Fruit fly (Drosophila melanogaster) whole organism, embryonic: ENCODE measurements around the gene xmas.
A peak's percentile ranks its signal among the peaks of the same experiment; 100 is the strongest.

ENCODE experiments used
- Ada2b ChIP-seq: fragments of 200-800 bp; sonication (Bioruptor generic); IDR thresholded peaks from 2 replicates; pipeline ENCODE4 v1.3.6; 2022; ENCODE audit warnings: missing biosample characterization, missing genetic modification characterization
- CG10209 ChIP-seq: fragments of 200-800 bp; sonication (Bioruptor generic); optimal IDR thresholded peaks from 3 replicates; lab custom pipeline; 2017; ENCODE audit warnings: missing biosample characterization, mild to moderate bottlenecking, missing genetic modification characterization, missing genetic modification reagents
- CG10565 ChIP-seq: fragments of 200-800 bp; sonication (Bioruptor generic); optimal IDR thresholded peaks from 3 replicates; lab custom pipeline; 2016; ENCODE audit warnings: missing biosample characterization, mild to moderate bottlenecking, missing genetic modification characterization
- CG10979 ChIP-seq: fragments of 200-800 bp; sonication (Bioruptor generic); optimal IDR thresholded peaks from 2 replicates; lab custom pipeline; 2018; ENCODE audit warnings: missing biosample characterization, mild to moderate bottlenecking, missing genetic modification characterization, moderate library complexity
- CG13123 ChIP-seq: fragments of 200-800 bp; sonication (Bioruptor generic); optimal IDR thresholded peaks from 2 replicates; lab custom pipeline; 2016; ENCODE audit warnings: missing biosample characterization, missing genetic modification characterization
- CG13296 ChIP-seq: fragments of 200-800 bp; sonication (Bioruptor generic); optimal IDR thresholded peaks from 3 replicates; lab custom pipeline; 2018; ENCODE audit warnings: missing biosample characterization, mild to moderate bottlenecking, missing genetic modification characterization
- CG1647 ChIP-seq: fragments of 200-800 bp; sonication (Bioruptor generic); optimal IDR thresholded peaks from 3 replicates; lab custom pipeline; 2016; ENCODE audit warnings: missing biosample characterization, missing genetic modification characterization
- CG16863 ChIP-seq: fragments of 200-800 bp; sonication (Bioruptor generic); optimal IDR thresholded peaks from 3 replicates; lab custom pipeline; 2016; ENCODE audit warnings: missing biosample characterization, missing genetic modification characterization
- CG18764 ChIP-seq: fragments of 200-800 bp; sonication (Bioruptor generic); optimal IDR thresholded peaks from 3 replicates; lab custom pipeline; 2016; ENCODE audit warnings: missing biosample characterization, missing genetic modification characterization
- CG2199 ChIP-seq: fragments of 200-800 bp; sonication (Bioruptor generic); IDR thresholded peaks from 3 replicates; pipeline ENCODE4 v1.3.6; 2022; ENCODE audit warnings: missing biosample characterization, missing genetic modification characterization
- CG2712 ChIP-seq: fragments of 200-800 bp; optimal IDR thresholded peaks from 3 replicates; lab custom pipeline; 2019; ENCODE audit warnings: missing biosample characterization, mild to moderate bottlenecking, missing genetic modification characterization, moderate library complexity
- CG33557 ChIP-seq: fragments of 200-800 bp; sonication (Bioruptor generic); optimal IDR thresholded peaks from 2 replicates; lab custom pipeline; 2019; ENCODE audit warnings: missing biosample characterization, mild to moderate bottlenecking, missing genetic modification characterization, moderate library complexity
- CG3995 ChIP-seq: fragments of 200-800 bp; sonication (Bioruptor generic); optimal IDR thresholded peaks from 3 replicates; lab custom pipeline; 2016; ENCODE audit warnings: missing biosample characterization, missing genetic modification characterization
- CG42726 ChIP-seq: fragments of 200-800 bp; sonication (Bioruptor generic); IDR thresholded peaks from 2 replicates; pipeline ENCODE4 v1.3.6; 2022; ENCODE audit warnings: missing biosample characterization, missing genetic modification characterization; ENCODE audit not compliant: partially characterized antibody
- CG4360 ChIP-seq: fragments of 200-800 bp; sonication (Bioruptor generic); IDR thresholded peaks from 2 replicates; pipeline ENCODE4 v1.3.6; 2022; ENCODE audit warnings: missing biosample characterization, missing genetic modification characterization
- CG4707 ChIP-seq: fragments of 200-800 bp; sonication (Bioruptor generic); optimal IDR thresholded peaks from 2 replicates; lab custom pipeline; 2018; ENCODE audit warnings: missing biosample characterization, mild to moderate bottlenecking, missing genetic modification characterization, moderate library complexity
- CG5180 ChIP-seq: fragments of 200-800 bp; sonication (Bioruptor generic); optimal IDR thresholded peaks from 3 replicates; lab custom pipeline; 2017; ENCODE audit warnings: missing biosample characterization, missing genetic modification characterization, mild to moderate bottlenecking, moderate library complexity, missing genetic modification reagents
- CG6175 ChIP-seq: fragments of 200-800 bp; sonication (Bioruptor generic); IDR thresholded peaks from 3 replicates; pipeline ENCODE4 v1.3.6; 2022; ENCODE audit warnings: missing biosample characterization, missing genetic modification characterization
- CG6254 ChIP-seq: fragments of 200-800 bp; sonication (Bioruptor generic); optimal IDR thresholded peaks from 3 replicates; lab custom pipeline; 2017; ENCODE audit warnings: mild to moderate bottlenecking, missing biosample characterization, missing genetic modification reagents, missing genetic modification characterization
- CG6272 ChIP-seq: fragments of 200-800 bp; sonication (Bioruptor generic); IDR thresholded peaks from 2 replicates; pipeline ENCODE4 v1.3.6; 2022; ENCODE audit warnings: missing biosample characterization, missing genetic modification characterization
- CG6683 ChIP-seq: fragments of 200-800 bp; sonication (Bioruptor generic); optimal IDR thresholded peaks from 2 replicates; lab custom pipeline; 2017; ENCODE audit warnings: missing biosample characterization, mild to moderate bottlenecking, missing genetic modification characterization, missing genetic modification reagents
- CG7839 ChIP-seq: fragments of 200-800 bp; sonication (Bioruptor generic); optimal IDR thresholded peaks from 3 replicates; lab custom pipeline; 2018; ENCODE audit warnings: missing biosample characterization, mild to moderate bottlenecking, missing genetic modification characterization, moderate library complexity
- CG8281 ChIP-seq: fragments of 200-800 bp; sonication (Bioruptor generic); optimal IDR thresholded peaks from 2 replicates; lab custom pipeline; 2018; ENCODE audit warnings: missing biosample characterization, mild to moderate bottlenecking, missing genetic modification characterization, moderate library complexity
- HLH54F ChIP-seq: fragments of 200-800 bp; sonication (Bioruptor generic); optimal IDR thresholded peaks from 3 replicates; lab custom pipeline; 2016; ENCODE audit warnings: missing biosample characterization, missing genetic modification characterization
- Hand ChIP-seq: fragments of 200-800 bp; sonication (Bioruptor generic); optimal IDR thresholded peaks from 2 replicates; lab custom pipeline; 2017; ENCODE audit warnings: mild to moderate bottlenecking, missing biosample characterization, missing genetic modification reagents, missing genetic modification characterization
- NK7.1 ChIP-seq: fragments of 200-800 bp; sonication (Bioruptor generic); optimal IDR thresholded peaks from 3 replicates; lab custom pipeline; 2016; ENCODE audit warnings: missing biosample characterization, missing genetic modification characterization
- Nf-YC ChIP-seq: fragments of 200-800 bp; optimal IDR thresholded peaks from 3 replicates; lab custom pipeline; 2019; ENCODE audit warnings: missing biosample characterization, mild to moderate bottlenecking, missing genetic modification characterization, moderate library complexity
- al ChIP-seq: fragments of 200-800 bp; sonication (Bioruptor generic); IDR thresholded peaks from 2 replicates; pipeline ENCODE4 v1.3.6; 2022; ENCODE audit warnings: missing biosample characterization, missing genetic modification characterization
- aop ChIP-seq: fragments of 200-800 bp; sonication (Bioruptor generic); IDR thresholded peaks from 2 replicates; pipeline ENCODE4 v1.3.6; 2022; ENCODE audit warnings: missing biosample characterization, missing genetic modification characterization
- ap ChIP-seq: fragments of 200-800 bp; sonication (Bioruptor generic); IDR thresholded peaks from 2 replicates; pipeline ENCODE4 v1.3.6; 2022; ENCODE audit warnings: missing biosample characterization, missing genetic modification characterization
- az2 ChIP-seq: fragments of 200-800 bp; sonication (Bioruptor generic); optimal IDR thresholded peaks from 3 replicates; lab custom pipeline; 2016; ENCODE audit warnings: missing biosample characterization, missing genetic modification characterization
- bowl ChIP-seq: fragments of 200-800 bp; sonication (Bioruptor generic); IDR thresholded peaks from 2 replicates; pipeline ENCODE4 v1.3.6; 2022; ENCODE audit warnings: missing biosample characterization, missing genetic modification characterization
- bsh ChIP-seq, 2 experiments: fragments of 200-800 bp; sonication (Bioruptor generic); optimal IDR thresholded peaks; 2 replicates each; lab custom pipeline; 2017 to 2018; ENCODE audit warnings: mild to moderate bottlenecking in 2 of 2, missing biosample characterization in 2 of 2, missing genetic modification characterization in 2 of 2, moderate library complexity in 1 of 2
- btn ChIP-seq: fragments of 200-800 bp; sonication (Bioruptor generic); optimal IDR thresholded peaks from 2 replicates; lab custom pipeline; 2016; ENCODE audit warnings: missing biosample characterization, missing genetic modification characterization
- dysf ChIP-seq: fragments of 200-800 bp; sonication (Bioruptor generic); IDR thresholded peaks from 3 replicates; pipeline ENCODE4 v1.3.6; 2022; ENCODE audit warnings: missing biosample characterization, missing genetic modification characterization
- eve ChIP-seq, 2 experiments: fragments of >200 bp; optimal IDR thresholded peaks; 2 replicates each; lab custom pipeline; 2017; ENCODE audit warnings: missing biosample characterization in 2 of 2, missing genetic modification characterization in 2 of 2
- ewg ChIP-seq: fragments of 200-800 bp; sonication (Bioruptor generic); optimal IDR thresholded peaks from 3 replicates; lab custom pipeline; 2017; ENCODE audit warnings: mild to moderate bottlenecking, missing biosample characterization, missing genetic modification reagents, missing genetic modification characterization
- exex ChIP-seq: fragments of 200-800 bp; sonication (Bioruptor generic); optimal IDR thresholded peaks from 4 replicates; lab custom pipeline; 2018; ENCODE audit warnings: missing biosample characterization, mild to moderate bottlenecking, missing genetic modification characterization, moderate library complexity
- fd64A ChIP-seq: fragments of 200-800 bp; sonication (Bioruptor generic); optimal IDR thresholded peaks from 3 replicates; lab custom pipeline; 2018; ENCODE audit warnings: missing biosample characterization, mild to moderate bottlenecking, missing genetic modification characterization
- kah ChIP-seq: fragments of 200-800 bp; sonication (Bioruptor generic); optimal IDR thresholded peaks from 2 replicates; lab custom pipeline; 2018; ENCODE audit warnings: missing biosample characterization, mild to moderate bottlenecking, missing genetic modification characterization
- nerfin-2 ChIP-seq: fragments of 200-800 bp; sonication (Bioruptor generic); IDR thresholded peaks from 2 replicates; pipeline ENCODE4 v1.3.6; 2022; ENCODE audit warnings: missing biosample characterization, missing genetic modification characterization; ENCODE audit not compliant: partially characterized antibody
- nmo ChIP-seq: fragments of 200-800 bp; sonication (Bioruptor generic); optimal IDR thresholded peaks from 2 replicates; lab custom pipeline; 2018; ENCODE audit warnings: missing biosample characterization, mild to moderate bottlenecking, missing genetic modification characterization, moderate library complexity
- pfk ChIP-seq: fragments of 200-800 bp; sonication (Bioruptor generic); optimal IDR thresholded peaks from 2 replicates; lab custom pipeline; 2018; ENCODE audit warnings: missing biosample characterization, mild to moderate bottlenecking, missing genetic modification characterization, moderate library complexity
- prd ChIP-seq, 3 experiments: fragments of >200 bp in 2 of 3; fragments of 200-800 bp in 1 of 3; sonication (Bioruptor generic) in 1 of 3; optimal IDR thresholded peaks in 2 of 3; IDR thresholded peaks in 1 of 3; 2 replicates in 2 of 3; 3 replicates in 1 of 3; pipeline versions ENCODE4 v1.3.6 to Lab custom; 2017 to 2022; ENCODE audit warnings: missing biosample characterization in 1 of 3, missing genetic modification characterization in 1 of 3
- psq ChIP-seq: fragments of 200-800 bp; sonication (Bioruptor generic); optimal IDR thresholded peaks from 2 replicates; lab custom pipeline; 2017; ENCODE audit warnings: missing biosample characterization, missing genetic modification characterization
- sob ChIP-seq: fragments of 200-800 bp; sonication (Bioruptor generic); IDR thresholded peaks from 2 replicates; pipeline ENCODE4 v1.3.6; 2022; ENCODE audit warnings: missing biosample characterization, missing genetic modification characterization
- twi ChIP-seq: fragments of 200-800 bp; optimal IDR thresholded peaks from 2 replicates; lab custom pipeline; 2019; ENCODE audit warnings: missing biosample characterization, mild to moderate bottlenecking, missing genetic modification characterization, moderate library complexity
- wor ChIP-seq: fragments of 200-800 bp; sonication (Bioruptor generic); IDR thresholded peaks from 2 replicates; pipeline ENCODE4 v1.3.6; 2022; ENCODE audit warnings: missing biosample characterization, missing genetic modification characterization

xmas gene

dm6 chrX:17129733-17130466 lies 29.2 kb downstream of the xmas start (continued):
- TF ChIP-seq CG18764 (GFP tag; lab: Kevin White, UChicago) (peak; percentile 61), prd (optimal IDR thresholded peaks at IDR 0.05; lab: Kevin White, UChicago) (no peak), prd (GFP tag; IDR thresholded peaks at IDR 0.05; lab: Robert Waterston, UW) (peak; percentile 80), pfk (GFP tag; lab: Kevin White, UChicago) (no peak), Nf-YC (tag; lab: Kevin White, UChicago) (peak; percentile 73), CG6683 (GFP tag; lab: Kevin White, UChicago) (peak; percentile 78), ewg (GFP tag; lab: Kevin White, UChicago) (peak; percentile 55), aop (GFP tag; lab: Robert Waterston, UW) (no peak), ap (peak; percentile 63; the same call in 1 of the 2 replicates), exex (tag; lab: Kevin White, UChicago) (peak; percentile 62), fd64A (GFP tag; lab: Kevin White, UChicago) (peak; percentile 4), CG7839 (peak; percentile 90), nmo (GFP tag; lab: Kevin White, UChicago) (peak; percentile 86), CG10565 (GFP tag; lab: Kevin White, UChicago) (no peak), CG13123 (peak; percentile 45), kah (GFP tag; lab: Kevin White, UChicago) (peak; percentile 75), CG10209 (GFP tag; lab: Kevin White, UChicago) (peak; percentile 84), CG13296 (GFP tag; lab: Kevin White, UChicago) (peak; percentile 86), CG2199 (0 out of 3 replicates have a peak, but pooled peaks have one; percentile 54), psq (GFP tag; lab: Kevin White, UChicago) (peak; percentile 30), CG4360 (peak; percentile 25; the same call in 1 of the 2 replicates), btn (no peak), CG6175 (GFP tag; lab: Robert Waterston, UW) (no peak), CG16863 (GFP tag; lab: Kevin White, UChicago) (peak; percentile 6), sob (GFP tag; lab: Robert Waterston, UW) (peak; percentile 73), dysf (peak; percentile 84), NK7.1 (GFP tag; lab: Kevin White, UChicago) (peak; percentile 43), eve (GFP tag; optimal IDR thresholded peaks at IDR 0.05; lab: Kevin White, UChicago) (no peak), nerfin-2 (GFP tag; lab: Robert Waterston, UW) (no peak), CG42726 (GFP tag; lab: Robert Waterston, UW) (no peak), CG8281 (tag; lab: Kevin White, UChicago) (peak; percentile 61), twi (tag; lab: Kevin White, UChicago) (peak; percentile 23), CG33557 (GFP tag; lab: Kevin White, UChicago) (peak; percentile 29), CG6254 (GFP tag; lab: Kevin White, UChicago) (peak; percentile 71), az2 (peak; percentile 61), HLH54F (GFP tag; lab: Kevin White, UChicago) (peak; percentile 37), CG2712 (tag; lab: Kevin White, UChicago) (peak; percentile 89), al (GFP tag; lab: Robert Waterston, UW) (peak; percentile 74), CG6272 (GFP tag; lab: Robert Waterston, UW) (peak; percentile 56; the same call in 1 of the 2 replicates), Hand (GFP tag; lab: Kevin White, UChicago) (peak; percentile 48), CG5180 (GFP tag; lab: Kevin White, UChicago) (peak; percentile 57), bowl (0 out of 2 replicates have a peak, but pooled peaks have one; percentile 36), CG4707 (GFP tag; lab: Kevin White, UChicago) (peak; percentile 8), bsh (GFP tag; optimal IDR thresholded peaks at IDR 0.05; lab: Kevin White, UChicago) (peak in 1 of 2 experiments; percentile 86), Ada2b (GFP tag; lab: Robert Waterston, UW) (peak; percentile 72), CG3995 (GFP tag; lab: Kevin White, UChicago) (no peak), wor (peak; percentile 70), CG1647 (GFP tag; lab: Kevin White, UChicago) (no peak), CG10979 (tag; lab: Kevin White, UChicago) (peak; percentile 81)
